Worm (Caenorhabditis elegans): ENCODE data around the gene R155.5.

- TF ChIP-seq nhr-12 (tag; optimal IDR thresholded peaks at IDR 0.05) (no peak), R02D3.7 (tag; optimal IDR thresholded peaks at IDR 0.05) (no peak), elt-3 (tag; optimal IDR thresholded peaks at IDR 0.05) (no peak), ama-1 (optimal IDR thresholded peaks at IDR 0.05) (no peak)
Observed at ce11 chrIII:1934141-1934540, 36.2 kb downstream of the R155.5 start.

Measured in whole organism, L2 larva.